Worm (Caenorhabditis elegans) whole organism, L1 larva: Measurements from ENCODE around the gene C34B4.2.
"Not testable (repeated sequence)": the region's sequence is repeated elsewhere in the genome, so short reads cannot be mapped to it uniquely, and the experiment has no call there.

Experiments
- aha-1 ChIP-seq: fragments of 150-350 bp; optimal IDR thresholded peaks from 2 replicates; lab custom pipeline; 2014; ENCODE audit warnings: missing biosample characterization, missing genetic modification characterization
- fkh-8 ChIP-seq: sonication (generic microtip); optimal IDR thresholded peaks from 2 replicates; lab custom pipeline; 2016; ENCODE audit warnings: mild to moderate bottlenecking, missing genetic modification characterization, missing compliant biosample characterization
- mab-9 ChIP-seq: fragments of 200-800 bp; sonication (Bioruptor generic); IDR thresholded peaks from 2 replicates; pipeline ENCODE4 v1.3.6; 2022; ENCODE audit warnings: missing genetic modification reagents, missing genetic modification characterization, missing compliant biosample characterization
- nhr-237 ChIP-seq: fragments of 150-350 bp; optimal IDR thresholded peaks from 2 replicates; lab custom pipeline; 2014; ENCODE audit warnings: missing biosample characterization, missing genetic modification characterization
- pag-3 ChIP-seq: sonication (generic microtip); optimal IDR thresholded peaks from 2 replicates; lab custom pipeline; 2017; ENCODE audit warnings: missing genetic modification characterization, mild to moderate bottlenecking, missing compliant biosample characterization, antibody characterized with exemption, borderline replicate concordance; ENCODE audit not compliant: insufficient read depth
- tlp-1 ChIP-seq: fragments of 150-350 bp; optimal IDR thresholded peaks from 2 replicates; lab custom pipeline; 2014; ENCODE audit warnings: missing biosample characterization, missing genetic modification characterization

DNA sequence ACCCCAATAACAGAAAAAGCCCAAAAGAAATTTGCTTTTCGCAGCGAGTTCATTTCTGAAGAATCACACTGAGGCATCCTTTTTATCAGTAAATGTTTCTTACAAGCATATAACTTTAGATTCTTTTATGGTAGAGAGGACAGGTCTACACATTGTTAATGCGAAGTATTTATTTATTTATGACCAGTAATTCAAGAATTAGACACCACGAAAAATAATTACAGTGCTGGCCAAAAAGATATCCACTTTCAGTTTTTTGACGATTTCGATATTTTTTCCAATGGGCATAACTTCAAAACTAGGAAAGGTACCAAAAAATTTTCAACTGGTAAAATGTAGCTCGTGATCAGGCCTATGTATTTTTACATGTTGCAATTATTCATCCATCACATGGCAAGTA is 51.9 kb downstream of the C34B4.2 start, which contains the start of gene clec-225:
- TF ChIP-seq nhr-237; fkh-8 (tag; lab: Kevin White, UChicago); tlp-1 (tag; lab: Kevin White, UChicago); mab-9 (GFP tag; lab: Robert Waterston, UW); aha-1 (tag; lab: Kevin White, UChicago); pag-3 (tag; lab: Kevin White, UChicago): not testable (repeated sequence)
